Worm (Caenorhabditis elegans) whole organism, dauer: ENCODE measurements around the gene pcp-5.

Experiments
- unc-62 ChIP-seq: sonication (generic microtip); optimal IDR thresholded peaks from 2 replicates; lab custom pipeline; 2017; ENCODE audit warnings: missing biosample characterization, missing genetic modification reagents, missing genetic modification characterization

The pcp-5 gene

DNA sequence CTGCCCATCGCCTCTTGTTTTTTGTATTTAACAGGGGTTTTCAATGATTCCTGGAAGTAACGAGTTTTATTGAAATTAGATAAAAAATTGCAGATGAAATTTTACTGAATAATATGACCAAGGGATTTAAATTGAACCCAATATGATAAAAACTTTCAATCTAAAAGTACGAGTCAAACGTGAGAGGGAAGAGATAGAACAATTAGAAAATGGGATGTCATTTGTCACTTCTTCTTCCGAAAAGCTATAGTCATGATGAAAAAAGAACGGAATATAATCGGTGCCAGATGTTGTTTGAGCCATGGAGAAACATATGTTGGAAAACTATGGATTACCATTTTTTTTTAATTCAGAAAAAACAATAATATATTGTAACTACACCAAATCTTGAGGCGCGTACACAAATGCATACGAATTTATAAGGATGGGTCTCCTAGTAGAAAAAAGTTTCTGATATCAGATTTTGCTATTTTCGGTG is 28.5 kb downstream of the pcp-5 start, which contains the start of gene sup-18:
Gene sup-18, minus strand, starts transcription at position 51 of the 478 bp plus-strand sequence.
- TF ChIP-seq unc-62 = no peak

DNA sequence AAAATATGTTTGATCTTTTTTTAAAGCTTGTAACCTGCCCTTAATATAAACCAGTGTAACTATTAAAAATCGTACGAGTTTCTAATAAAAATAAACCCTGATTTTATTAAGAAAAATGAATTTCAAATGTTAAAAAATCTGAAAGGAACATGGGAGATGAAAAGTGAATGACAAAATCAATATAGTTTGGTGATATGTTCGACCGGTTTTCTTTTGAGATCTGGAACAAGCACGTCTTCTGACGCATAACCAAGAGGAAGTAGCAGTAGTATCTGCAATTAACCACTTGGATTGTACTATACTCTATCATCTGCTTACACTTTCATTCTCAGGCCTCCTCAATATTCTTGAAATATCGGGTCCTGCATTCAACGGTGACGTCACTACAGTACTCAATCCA is 30.3 kb downstream of the pcp-5 start:
- TF ChIP-seq unc-62 = no peak

DNA sequence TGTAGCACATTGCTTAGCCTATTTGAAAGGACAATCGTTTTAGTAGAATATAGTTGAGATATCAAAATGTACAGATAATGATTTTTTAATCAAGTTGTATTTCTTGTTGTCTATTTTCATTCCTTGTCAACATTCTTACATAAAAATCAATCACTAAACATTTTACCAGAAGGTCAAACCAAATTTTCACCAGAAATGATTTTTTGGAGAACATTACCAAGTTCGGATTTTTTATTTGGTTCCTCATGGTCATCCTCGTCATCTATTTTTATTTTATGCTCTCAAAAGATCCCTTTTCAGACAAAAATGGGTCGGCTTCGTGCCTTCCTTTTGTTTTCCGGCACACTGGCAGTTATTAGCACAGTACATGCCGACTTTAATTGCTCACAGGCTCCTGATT is 33.9 kb downstream of the pcp-5 start, which contains the start of gene tyr-1:
Gene tyr-1, plus strand, starts transcription at position 301 of the 400 bp plus-strand sequence.
- no peak for TF ChIP-seq unc-62

DNA sequence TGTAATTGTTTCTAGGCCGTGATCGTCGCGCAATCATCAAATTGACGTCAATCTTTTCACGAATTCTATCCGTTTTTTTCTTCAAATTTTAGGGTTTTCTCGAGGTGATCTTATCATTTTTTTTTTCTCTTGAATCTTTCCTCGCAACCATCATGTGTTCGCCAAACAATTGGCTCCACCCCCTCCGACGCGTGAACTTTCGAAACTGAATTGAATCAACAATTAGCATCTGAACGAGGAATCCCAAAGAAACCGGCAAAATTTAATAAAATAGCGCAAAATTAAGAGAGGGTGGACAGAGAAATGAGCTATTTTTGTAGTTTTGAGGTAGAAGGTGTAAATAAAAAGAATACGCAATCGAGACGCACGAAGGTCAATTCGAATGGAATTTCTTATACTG is 34.6 kb downstream of the pcp-5 start:
- no peak for TF ChIP-seq unc-62

DNA sequence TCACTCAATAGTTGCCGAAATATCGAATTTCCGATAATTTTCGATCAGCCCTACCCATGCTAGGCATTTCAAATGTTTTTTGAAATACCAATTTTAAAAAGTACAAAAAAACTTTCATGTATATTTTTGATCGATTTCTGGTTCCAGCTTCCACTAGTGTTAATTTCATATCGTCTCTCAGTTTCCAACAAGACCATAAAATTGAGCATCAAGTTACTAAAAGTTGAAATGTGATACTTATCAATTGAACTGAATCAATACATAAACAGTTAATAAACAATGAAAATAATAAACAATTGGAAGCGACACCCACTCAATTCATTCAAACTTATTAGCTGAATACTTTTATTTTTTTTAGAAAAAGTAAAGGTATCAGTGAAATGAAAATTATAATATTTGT is 41.2 kb downstream of the pcp-5 start, which contains the start of gene cup-4:
Gene cup-4, plus strand, starts transcription at position 301 of the 400 bp plus-strand sequence.
- TF ChIP-seq unc-62 = no peak

DNA sequence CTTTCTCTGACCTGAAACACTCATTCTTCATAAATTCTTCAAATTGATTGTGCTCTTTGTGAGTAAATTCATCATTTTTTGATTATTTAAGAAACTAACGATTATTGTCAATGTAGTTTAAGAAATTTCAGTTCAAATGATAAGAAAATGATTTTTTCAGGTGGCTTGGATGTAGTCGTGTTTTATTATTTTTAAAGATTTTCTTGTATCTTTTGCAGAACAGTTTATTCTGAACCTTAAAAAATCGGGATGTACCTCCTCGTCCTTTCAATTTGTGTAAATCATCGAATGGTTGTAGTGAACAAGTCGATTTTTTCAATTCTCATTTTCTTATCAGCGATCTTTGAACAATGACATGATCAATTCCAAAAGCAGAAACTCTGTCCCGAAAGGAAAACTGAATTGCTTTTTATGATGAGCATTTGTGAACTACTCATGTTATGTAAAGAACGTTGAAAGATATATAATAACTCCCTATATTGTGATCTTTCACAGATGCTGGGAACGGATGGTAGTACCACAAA is 42.1 kb downstream of the pcp-5 start, which contains the start of gene slc-17.3:
Gene slc-17.3, minus strand, starts transcription at position 51 of the 524 bp plus-strand sequence.
- TF ChIP-seq unc-62 = no peak

DNA sequence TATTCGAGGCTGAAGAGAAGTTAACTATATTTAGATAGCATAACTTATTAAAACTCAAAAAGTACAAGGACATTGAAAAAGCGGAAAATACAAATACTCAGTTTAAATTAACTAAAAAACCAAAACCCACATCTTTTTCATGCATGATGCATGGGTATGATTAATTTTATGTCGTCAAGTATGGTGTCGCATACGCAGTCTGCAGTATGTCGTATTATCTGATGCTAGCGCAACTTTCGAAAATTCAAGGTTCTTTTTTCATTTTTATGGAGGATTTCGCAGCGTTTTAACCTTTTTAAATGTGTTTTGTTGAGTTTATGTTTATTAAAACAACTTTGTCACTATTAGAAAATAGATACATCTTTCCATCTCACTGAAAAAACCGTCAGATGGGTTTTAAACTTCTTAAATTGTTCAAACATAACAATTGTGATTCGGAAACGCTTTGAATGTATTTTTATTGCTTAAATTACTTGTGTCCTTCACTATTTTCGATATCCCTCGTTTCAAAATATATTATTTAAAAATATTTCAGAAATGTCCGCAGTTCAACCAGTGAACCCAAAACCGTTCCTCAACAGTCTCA is 45.8 kb downstream of the pcp-5 start, which contains the start of gene snr-5:
Gene snr-5, plus strand, starts transcription at position 536 of the 586 bp plus-strand sequence.
- TF ChIP-seq unc-62 = no peak

DNA sequence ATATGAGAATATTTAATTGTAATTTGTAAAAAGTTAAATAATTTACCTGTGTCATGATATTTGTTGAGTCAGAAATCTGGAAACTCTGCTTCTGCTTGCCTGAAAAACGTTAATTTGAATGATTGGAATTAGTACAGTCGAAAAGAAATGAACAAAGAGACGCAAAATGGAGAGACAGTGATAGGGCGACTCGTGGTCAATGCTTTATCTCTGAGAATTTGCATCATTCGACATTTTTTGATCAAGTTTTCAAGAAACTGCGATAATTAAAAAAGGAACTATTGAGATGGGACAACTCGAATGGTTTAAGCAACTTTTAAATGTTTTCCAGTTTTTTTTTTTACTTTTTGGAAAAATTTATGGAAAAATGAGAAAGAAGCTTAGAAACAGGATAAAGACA is 46.5 kb downstream of the pcp-5 start, which contains the start of gene cuc-1:
Gene cuc-1, minus strand, starts transcription at position 101 of the 400 bp plus-strand sequence.
- TF ChIP-seq unc-62 = no peak

DNA sequence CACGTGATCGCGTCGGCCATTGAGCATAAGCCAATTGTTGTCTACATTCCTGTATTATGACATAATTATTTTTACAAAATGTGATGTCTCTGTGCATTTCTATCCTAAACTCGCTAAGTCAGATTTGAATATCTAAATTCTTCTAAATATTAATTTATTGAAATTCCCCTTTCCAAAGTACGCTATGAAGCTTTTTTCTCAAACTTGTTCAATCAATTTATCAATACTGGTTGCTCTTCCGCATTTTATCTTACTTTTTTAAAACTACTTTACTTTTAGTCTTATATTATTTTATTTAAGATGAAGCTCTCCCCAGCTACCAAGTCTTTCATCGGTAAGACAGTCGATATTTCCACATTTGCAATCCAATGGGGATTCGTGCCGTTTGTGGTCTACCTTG is 48.1 kb downstream of the pcp-5 start, which contains the start of gene tomm-7:
Gene tomm-7, plus strand, starts transcription at position 301 of the 400 bp plus-strand sequence.
- no peak for TF ChIP-seq unc-62

DNA sequence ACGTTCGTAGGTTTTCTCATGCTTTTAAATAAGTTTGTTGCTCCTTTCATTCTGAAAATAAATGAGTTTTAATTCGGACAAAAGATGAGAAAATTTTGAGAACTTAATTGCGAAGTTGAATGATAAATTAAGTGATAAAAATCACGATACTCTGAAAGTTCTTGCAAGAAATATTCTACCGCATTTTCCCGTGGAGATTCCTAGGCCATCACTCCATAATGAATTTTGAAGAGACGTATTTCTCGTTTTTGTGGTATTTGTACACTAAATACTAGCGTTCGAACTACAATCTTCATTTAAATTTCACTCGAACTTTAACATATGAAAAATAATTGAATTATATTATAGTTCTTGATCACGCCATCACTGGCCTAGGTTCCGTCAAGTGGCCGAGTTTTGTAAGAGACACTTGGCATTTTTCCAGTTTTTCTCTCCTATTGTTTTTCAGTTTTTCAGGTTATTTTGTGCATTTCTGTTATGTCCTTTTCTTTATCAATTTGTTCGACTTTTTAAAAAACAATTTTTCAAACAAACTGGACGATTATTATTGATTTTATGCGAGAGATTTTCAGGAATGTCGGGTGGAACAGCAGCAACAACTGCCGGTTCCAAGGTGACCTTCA is 48.9 kb downstream of the pcp-5 start, which contains the start of the genes coq-5 and ufm-1:
Gene coq-5, minus strand, starts transcription at position 51 of the 623 bp plus-strand sequence.
Gene ufm-1, plus strand, starts transcription at position 573 of the 623 bp plus-strand sequence.
- TF ChIP-seq unc-62 = no peak

DNA sequence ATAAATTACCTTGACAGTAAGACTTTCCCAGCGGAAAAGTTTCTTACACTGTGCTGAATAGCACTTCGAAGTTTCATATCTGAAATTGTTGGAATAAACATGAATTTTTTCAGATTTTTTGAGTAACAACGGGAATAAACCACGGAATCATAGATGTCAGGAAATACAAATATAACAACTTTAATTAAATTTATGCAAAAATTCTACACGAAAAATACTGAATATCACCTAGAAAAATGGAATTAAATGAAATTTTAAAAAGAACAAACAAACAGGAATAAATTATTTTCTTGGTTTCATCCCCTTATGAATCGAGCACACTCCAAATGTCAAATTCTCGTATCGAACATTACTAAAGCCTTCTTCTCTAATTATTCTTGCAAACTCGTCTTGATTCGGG is 50.3 kb downstream of the pcp-5 start, which contains the start of gene tag-307:
Gene tag-307, minus strand, starts transcription at position 101 of the 400 bp plus-strand sequence.
- TF ChIP-seq unc-62 = no peak

DNA sequence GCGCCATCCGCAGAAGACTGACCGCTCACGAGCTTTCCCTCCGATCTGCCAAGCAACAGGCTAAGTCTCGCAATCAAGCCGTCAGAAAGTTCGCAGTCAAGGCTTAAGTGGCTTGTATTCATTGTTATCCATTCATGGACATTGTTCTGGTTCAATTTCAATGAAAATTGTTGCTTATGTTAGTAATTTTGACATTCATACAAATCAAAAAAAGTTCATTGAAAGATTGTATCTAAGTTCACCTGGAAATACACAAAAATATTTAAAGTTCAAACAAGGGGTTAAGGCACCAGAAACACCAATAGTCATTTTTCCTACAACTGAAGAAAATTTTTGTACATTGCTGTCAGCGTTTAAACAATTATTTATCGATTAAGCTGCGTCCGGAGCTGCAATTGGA is 51.9 kb downstream of the pcp-5 start:
- TF ChIP-seq unc-62 = no peak
